Fruit fly (Drosophila melanogaster) whole organism, pupa: ENCODE results near the gene Pvr.
A peak's percentile ranks its signal among the peaks of the same experiment; 100 is the strongest.

Source experiments
- CG10348 ChIP-seq: fragments of 200-800 bp; sonication (Bioruptor generic); IDR thresholded peaks from 2 replicates; pipeline ENCODE4 v1.3.6; 2022; ENCODE audit warnings: missing biosample characterization, missing genetic modification characterization
- CG12605 ChIP-seq: fragments of 200-800 bp; sonication (Bioruptor generic); IDR thresholded peaks from 2 replicates; pipeline ENCODE4 v1.3.6; 2022; ENCODE audit warnings: missing biosample characterization, missing genetic modification characterization
- CG13204 ChIP-seq: fragments of 200-800 bp; sonication (Bioruptor generic); optimal IDR thresholded peaks from 2 replicates; lab custom pipeline; 2018; ENCODE audit warnings: missing biosample characterization, mild to moderate bottlenecking, missing genetic modification characterization, moderate library complexity
- CG14655 ChIP-seq: fragments of 200-800 bp; sonication (Bioruptor generic); optimal IDR thresholded peaks from 3 replicates; lab custom pipeline; 2017; ENCODE audit warnings: mild to moderate bottlenecking, missing biosample characterization, missing genetic modification reagents, missing genetic modification characterization
- CG15710 ChIP-seq: fragments of 200-800 bp; sonication (Bioruptor generic); optimal IDR thresholded peaks from 2 replicates; lab custom pipeline; 2018; ENCODE audit warnings: missing biosample characterization, mild to moderate bottlenecking, missing genetic modification characterization, moderate library complexity
- CG17806 ChIP-seq: fragments of 200-800 bp; sonication (Bioruptor generic); optimal IDR thresholded peaks from 2 replicates; lab custom pipeline; 2018; ENCODE audit warnings: missing biosample characterization, mild to moderate bottlenecking, missing genetic modification characterization, moderate library complexity
- CG32121 ChIP-seq: fragments of 200-800 bp; sonication (Bioruptor generic); IDR thresholded peaks from 2 replicates; pipeline ENCODE4 v1.3.6; 2022; ENCODE audit warnings: missing biosample characterization, missing genetic modification characterization
- CG34367 ChIP-seq: fragments of 200-800 bp; sonication (Bioruptor generic); optimal IDR thresholded peaks from 2 replicates; lab custom pipeline; 2018; ENCODE audit warnings: missing biosample characterization, mild to moderate bottlenecking, missing genetic modification characterization
- CG4496 ChIP-seq: fragments of 200-800 bp; sonication (Bioruptor generic); IDR thresholded peaks from 3 replicates; pipeline ENCODE4 v1.3.6; 2022; ENCODE audit warnings: missing biosample characterization, missing genetic modification characterization
- CG8159 ChIP-seq: fragments of 200-800 bp; sonication (Bioruptor generic); optimal IDR thresholded peaks from 3 replicates; lab custom pipeline; 2018; ENCODE audit warnings: missing biosample characterization, mild to moderate bottlenecking, missing genetic modification characterization, moderate library complexity
- CG8301 ChIP-seq: fragments of 200-800 bp; sonication (Bioruptor generic); optimal IDR thresholded peaks from 2 replicates; lab custom pipeline; 2018; ENCODE audit warnings: missing biosample characterization, mild to moderate bottlenecking, missing genetic modification characterization
- CG9948 ChIP-seq: fragments of 200-800 bp; sonication (Bioruptor generic); optimal IDR thresholded peaks from 2 replicates; lab custom pipeline; 2018; ENCODE audit warnings: missing biosample characterization, mild to moderate bottlenecking, missing genetic modification characterization, moderate library complexity
- D1 ChIP-seq: fragments of 200-800 bp; sonication (Bioruptor generic); optimal IDR thresholded peaks from 2 replicates; lab custom pipeline; 2018; ENCODE audit warnings: missing biosample characterization, mild to moderate bottlenecking, missing genetic modification characterization, moderate library complexity
- EcR ChIP-seq: fragments of 200-800 bp; sonication (Bioruptor generic); optimal IDR thresholded peaks from 3 replicates; lab custom pipeline; 2019; ENCODE audit warnings: missing biosample characterization, missing genetic modification characterization, mild to moderate bottlenecking, moderate library complexity, missing genetic modification reagents
- Ets98B ChIP-seq: fragments of 200-800 bp; sonication (Bioruptor generic); IDR thresholded peaks from 2 replicates; pipeline ENCODE4 v1.3.6; 2022; ENCODE audit warnings: missing biosample characterization, missing genetic modification characterization
- Pif1A ChIP-seq: fragments of 200-800 bp; sonication (Bioruptor generic); optimal IDR thresholded peaks from 3 replicates; lab custom pipeline; 2016; ENCODE audit warnings: missing biosample characterization, missing genetic modification characterization
- Pif1B ChIP-seq: fragments of 200-800 bp; sonication (Bioruptor generic); optimal IDR thresholded peaks from 3 replicates; lab custom pipeline; 2016; ENCODE audit warnings: missing biosample characterization, missing genetic modification characterization
- Snoo ChIP-seq: fragments of 200-800 bp; sonication (Bioruptor generic); optimal IDR thresholded peaks from 3 replicates; lab custom pipeline; 2017; ENCODE audit warnings: missing biosample characterization, mild to moderate bottlenecking, missing genetic modification characterization, inconsistent platforms
- fd96Ca ChIP-seq: fragments of 200-800 bp; sonication (Bioruptor generic); IDR thresholded peaks from 3 replicates; pipeline ENCODE4 v1.3.6; 2022; ENCODE audit warnings: missing biosample characterization, missing genetic modification characterization
- gl ChIP-seq: fragments of 200-800 bp; sonication (Bioruptor generic); optimal IDR thresholded peaks from 2 replicates; lab custom pipeline; 2018; ENCODE audit warnings: missing biosample characterization, mild to moderate bottlenecking, missing genetic modification characterization
- rn ChIP-seq: fragments of 200-800 bp; sonication (Bioruptor generic); IDR thresholded peaks from 2 replicates; pipeline ENCODE4 v1.3.6; 2022; ENCODE audit warnings: missing biosample characterization, missing genetic modification characterization

Gene Pvr

DNA sequence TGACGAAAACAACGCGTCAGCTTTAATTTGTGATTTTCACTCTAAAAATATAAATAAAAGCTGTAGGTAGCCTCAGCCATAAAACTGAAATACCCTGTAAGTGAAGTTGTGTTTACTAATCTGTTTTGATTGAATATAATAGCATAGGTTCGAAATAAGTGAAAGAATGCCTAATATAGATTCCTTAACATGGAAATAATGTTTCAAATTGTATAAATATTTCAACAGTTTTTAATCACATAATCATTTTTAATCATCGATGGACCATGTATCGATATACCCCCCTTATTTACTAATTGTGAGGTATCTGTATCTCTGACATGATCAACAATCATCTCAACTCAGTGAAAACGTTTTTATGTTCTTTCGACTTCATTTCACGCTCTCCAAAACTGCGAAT is 15.7 kb upstream of the Pvr start:
- no peak for TF ChIP-seq Pif1A (GFP tag; lab: Kevin White, UChicago)
- TF ChIP-seq rn (GFP tag; lab: Robert Waterston, UW), result no peak
- TF ChIP-seq fd96Ca, result no peak
- TF ChIP-seq Snoo (tag; lab: Kevin White, UChicago), result no peak
- no peak for TF ChIP-seq CG17806 (tag; lab: Kevin White, UChicago)
- TF ChIP-seq CG13204, result no peak
- TF ChIP-seq Pif1B (GFP tag; lab: Kevin White, UChicago), result no peak
- no peak for TF ChIP-seq D1 (tag; lab: Kevin White, UChicago)
- no peak for TF ChIP-seq CG34367 (tag; lab: Kevin White, UChicago)
- TF ChIP-seq CG14655 (GFP tag; lab: Kevin White, UChicago), result no peak
- no peak for TF ChIP-seq EcR
- TF ChIP-seq CG12605 (GFP tag; lab: Robert Waterston, UW), result no peak

DNA sequence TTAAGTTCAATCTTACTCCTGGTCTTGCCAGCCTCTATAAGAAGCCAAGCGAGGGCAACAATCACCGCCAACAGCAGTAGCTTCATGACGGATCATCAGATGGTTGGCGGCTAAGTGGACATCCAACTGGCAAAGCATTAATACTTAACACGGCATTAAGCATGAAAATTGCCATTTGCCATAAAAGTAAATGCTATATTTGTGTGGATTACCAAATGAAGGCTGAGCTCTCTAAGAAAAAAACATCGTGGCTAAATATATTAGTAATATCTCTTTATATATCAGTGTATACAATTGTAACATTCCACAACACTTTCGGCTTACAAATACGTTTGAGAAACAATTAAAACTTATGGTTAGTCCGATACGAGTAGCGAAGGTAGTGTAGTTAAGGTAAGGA is 4.2 kb upstream of the Pvr start, which contains the start of gene CG43057:
Gene CG43057, minus strand, starts transcription at position 101 of the 400 bp plus-strand sequence.
- TF ChIP-seq Ets98B (no peak), CG4496 (GFP tag; lab: Robert Waterston, UW) (no peak), fd96Ca (no peak), CG9948 (no peak), CG32121 (GFP tag; lab: Robert Waterston, UW) (no peak), Pif1B (GFP tag; lab: Kevin White, UChicago) (no peak)

DNA sequence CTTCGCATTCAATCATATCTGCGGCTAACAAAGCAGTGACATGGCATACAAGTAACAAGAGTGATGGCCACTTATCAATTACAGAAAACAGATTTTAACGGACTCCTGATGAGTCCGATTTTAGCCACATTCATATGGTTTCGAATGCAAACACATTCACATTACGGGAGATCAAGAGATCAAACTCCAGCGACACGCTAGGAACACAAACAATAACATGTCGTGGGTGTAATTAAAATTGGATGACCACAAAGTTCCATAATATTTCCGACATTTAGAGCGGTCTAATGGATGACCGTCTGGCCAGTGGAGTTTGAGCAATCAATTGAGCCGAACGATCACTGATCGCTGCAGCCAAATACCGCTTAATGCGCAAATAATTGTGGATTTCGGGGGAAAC is 2.5 kb upstream of the Pvr start, which contains the start of gene CG14277:
Gene CG14277, plus strand, starts transcription at position 301 of the 400 bp plus-strand sequence.
- TF ChIP-seq CG15710 (no peak), rn (GFP tag; lab: Robert Waterston, UW) (no peak), CG9948 (no peak), Snoo (tag; lab: Kevin White, UChicago) (no peak), CG12605 (GFP tag; lab: Robert Waterston, UW) (no peak), gl (tag; lab: Kevin White, UChicago) (no peak), CG13204 (no peak), Ets98B (no peak), EcR (no peak), CG32121 (GFP tag; lab: Robert Waterston, UW) (no peak), CG10348 (no peak), Pif1B (GFP tag; lab: Kevin White, UChicago) (no peak), CG17806 (tag; lab: Kevin White, UChicago) (no peak), CG14655 (GFP tag; lab: Kevin White, UChicago) (no peak), fd96Ca (no peak), CG34367 (tag; lab: Kevin White, UChicago) (no peak)

DNA sequence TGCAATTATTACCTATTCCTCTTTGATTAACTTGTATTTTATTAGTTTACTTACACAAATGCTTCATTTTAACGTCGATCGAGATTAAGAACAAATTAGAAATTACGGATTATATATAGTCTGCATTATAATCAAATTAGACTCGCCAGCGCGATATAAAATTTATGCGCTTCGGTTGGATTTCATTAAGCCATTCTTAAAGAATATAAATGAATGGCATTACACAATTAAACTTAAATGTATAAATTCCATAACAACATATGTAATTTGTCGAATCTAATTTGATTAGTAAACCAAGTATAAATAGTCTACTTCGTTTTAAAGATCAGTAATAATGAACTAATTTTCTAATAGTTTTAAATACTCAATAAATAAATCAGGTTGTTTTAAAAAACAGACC is 2.0 kb upstream of the Pvr start, which contains the start of gene Spn28F:
Gene Spn28F, minus strand, starts transcription at position 101 of the 400 bp plus-strand sequence.
- TF ChIP-seq CG4496 (GFP tag; lab: Robert Waterston, UW) (no peak), CG13204 (no peak), CG14655 (GFP tag; lab: Kevin White, UChicago) (no peak), CG15710 (no peak), fd96Ca (no peak), gl (tag; lab: Kevin White, UChicago) (no peak), CG10348 (no peak), CG9948 (no peak), CG34367 (tag; lab: Kevin White, UChicago) (no peak), CG17806 (tag; lab: Kevin White, UChicago) (no peak), D1 (tag; lab: Kevin White, UChicago) (no peak), Ets98B (no peak), CG8301 (no peak), Pif1A (GFP tag; lab: Kevin White, UChicago) (no peak), EcR (no peak), Snoo (tag; lab: Kevin White, UChicago) (no peak)
- TF ChIP-seq, all 21 proteins: peak for 0

DNA sequence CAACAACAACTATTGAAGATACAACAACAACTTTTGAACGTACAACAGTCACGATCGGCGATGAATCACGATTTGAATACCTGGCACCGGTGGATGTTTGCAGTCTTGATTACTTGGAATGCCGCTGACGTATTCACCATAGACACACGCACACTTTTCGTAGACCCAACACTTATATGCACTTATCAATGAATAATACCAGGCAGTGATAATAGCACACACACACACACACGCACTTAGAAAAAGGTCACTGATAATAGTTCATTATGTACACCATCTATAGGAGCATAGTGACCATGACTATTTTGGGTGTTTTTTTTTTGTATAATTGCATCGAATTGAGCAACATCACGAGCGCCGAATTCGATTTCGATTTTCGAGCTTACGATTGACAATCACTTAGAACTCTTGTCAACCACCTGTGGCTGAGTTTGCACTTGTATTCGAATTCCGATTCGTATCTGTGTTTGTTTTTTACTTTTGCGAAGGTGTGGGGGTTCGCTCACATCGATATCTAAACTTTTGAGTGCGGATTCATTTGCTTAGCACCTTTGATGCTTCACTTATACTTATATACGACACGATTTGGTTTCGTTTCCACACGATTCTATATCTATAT is 537 bp downstream of the Pvr start:
- TF ChIP-seq Ets98B, result no peak
- TF ChIP-seq CG14655 (GFP tag; lab: Kevin White, UChicago), result no peak
- TF ChIP-seq CG10348, result no peak
- no peak for TF ChIP-seq Pif1B (GFP tag; lab: Kevin White, UChicago)
- TF ChIP-seq D1 (tag; lab: Kevin White, UChicago), result no peak
- no peak for TF ChIP-seq CG4496 (GFP tag; lab: Robert Waterston, UW)
- TF ChIP-seq CG32121 (GFP tag; lab: Robert Waterston, UW), result no peak
- TF ChIP-seq fd96Ca, result no peak
- no peak for TF ChIP-seq CG13204
- TF ChIP-seq Snoo (tag; lab: Kevin White, UChicago), result no peak
- no peak for TF ChIP-seq rn (GFP tag; lab: Robert Waterston, UW)

DNA sequence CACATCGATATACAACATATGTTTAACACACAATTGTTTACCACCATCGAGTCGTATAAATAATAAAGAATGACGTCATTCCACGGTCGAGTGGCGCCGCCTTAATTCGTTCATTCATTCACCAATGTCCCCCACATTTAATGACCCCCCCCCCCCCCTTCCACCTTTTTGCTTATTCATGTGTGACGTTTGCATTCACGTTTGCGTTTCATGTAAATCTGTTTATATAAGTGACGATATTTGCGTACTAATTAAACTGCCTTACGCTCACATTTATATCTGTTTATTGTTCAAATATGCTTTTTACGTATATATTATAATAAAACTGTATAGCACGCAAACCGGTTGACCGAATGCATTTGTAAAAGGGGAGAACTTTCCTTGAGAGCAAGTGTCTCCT is 6.1 kb downstream of the Pvr start:
- TF ChIP-seq Pif1B (GFP tag; lab: Kevin White, UChicago) (no peak), D1 (tag; lab: Kevin White, UChicago) (no peak), Snoo (tag; lab: Kevin White, UChicago) (peak; percentile 1), CG8159 (tag; lab: Kevin White, UChicago) (peak; percentile 1), Pif1A (GFP tag; lab: Kevin White, UChicago) (peak; percentile 13)

DNA sequence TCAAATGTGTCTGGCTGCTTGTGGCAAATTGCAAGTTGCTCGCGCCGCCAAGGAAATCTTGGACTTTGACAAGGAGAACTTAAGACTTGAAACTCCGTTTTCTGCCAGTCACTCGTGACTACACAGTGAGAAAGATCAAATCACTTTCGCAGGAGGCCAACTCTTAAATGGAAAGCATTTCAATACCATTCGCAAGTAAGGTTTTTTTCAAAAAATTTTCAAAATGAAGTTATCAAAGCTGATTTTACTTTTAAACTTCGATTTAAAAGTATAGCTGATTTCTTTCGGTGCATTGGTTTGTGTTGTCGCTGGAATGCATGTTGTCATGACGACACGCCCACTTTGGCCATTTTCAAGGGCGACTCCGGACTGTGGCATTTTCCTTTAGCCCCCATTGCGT is 7.3 kb downstream of the Pvr start:
- TF ChIP-seq CG17806 (tag; lab: Kevin White, UChicago), result peak; percentile 91
- TF ChIP-seq CG9948, result peak; percentile 89
- peak; percentile 60 for TF ChIP-seq CG32121 (GFP tag; lab: Robert Waterston, UW)
- peak; percentile 89 for TF ChIP-seq CG8159 (tag; lab: Kevin White, UChicago)
- TF ChIP-seq gl (tag; lab: Kevin White, UChicago), result peak; percentile 89
- 0 out of 2 replicates have a peak, but pooled peaks have one; percentile 26 for TF ChIP-seq rn (GFP tag; lab: Robert Waterston, UW)
- TF ChIP-seq fd96Ca, result peak; percentile 89
- peak; percentile 85 for TF ChIP-seq CG8301
- peak; percentile 91 for TF ChIP-seq CG4496 (GFP tag; lab: Robert Waterston, UW)
- peak; percentile 81 for TF ChIP-seq CG13204
- TF ChIP-seq D1 (tag; lab: Kevin White, UChicago), result peak; percentile 49
- TF ChIP-seq EcR, result peak; percentile 20
- peak; percentile 89 for TF ChIP-seq CG14655 (GFP tag; lab: Kevin White, UChicago)
- peak; percentile 84 for TF ChIP-seq CG12605 (GFP tag; lab: Robert Waterston, UW)
- TF ChIP-seq CG34367 (tag; lab: Kevin White, UChicago), result peak; percentile 91
- TF ChIP-seq Ets98B, result peak; percentile 75
- peak; percentile 91 for TF ChIP-seq CG15710
- peak; percentile 84 for TF ChIP-seq Pif1A (GFP tag; lab: Kevin White, UChicago)
- TF ChIP-seq CG10348, result no peak
- TF ChIP-seq Pif1B (GFP tag; lab: Kevin White, UChicago), result peak; percentile 85
- TF ChIP-seq Snoo (tag; lab: Kevin White, UChicago), result peak; percentile 55
